Fruit fly (Drosophila melanogaster) whole organism, embryonic: ENCODE data around the gene CG1824.

Experiments used
- Bdp1 ChIP-seq: fragments of 200-800 bp; sonication (Bioruptor generic); optimal IDR thresholded peaks from 3 replicates; lab custom pipeline; 2016; ENCODE audit warnings: missing biosample characterization, missing genetic modification characterization
- CG10321 ChIP-seq: fragments of 200-800 bp; sonication (Bioruptor generic); IDR thresholded peaks from 2 replicates; pipeline ENCODE4 v1.3.6; 2022; ENCODE audit warnings: missing biosample characterization, missing genetic modification characterization
- CG11085 ChIP-seq: fragments of 200-800 bp; sonication (Bioruptor generic); IDR thresholded peaks from 2 replicates; pipeline ENCODE4 v1.3.6; 2022; ENCODE audit warnings: missing biosample characterization, missing genetic modification characterization
- CG12219 ChIP-seq: fragments of 200-800 bp; sonication (Bioruptor generic); optimal IDR thresholded peaks from 3 replicates; lab custom pipeline; 2018; ENCODE audit warnings: missing biosample characterization, mild to moderate bottlenecking, missing genetic modification characterization
- CG12769 ChIP-seq: fragments of 200-800 bp; sonication (Bioruptor generic); optimal IDR thresholded peaks from 2 replicates; lab custom pipeline; 2019; ENCODE audit warnings: missing biosample characterization, mild to moderate bottlenecking, missing genetic modification characterization, moderate library complexity
- CG13123 ChIP-seq: fragments of 200-800 bp; sonication (Bioruptor generic); optimal IDR thresholded peaks from 2 replicates; lab custom pipeline; 2016; ENCODE audit warnings: missing biosample characterization, missing genetic modification characterization
- CG15073 ChIP-seq: fragments of 200-800 bp; sonication (Bioruptor generic); optimal IDR thresholded peaks from 2 replicates; lab custom pipeline; 2016; ENCODE audit warnings: missing biosample characterization, missing genetic modification characterization
- CG15269 ChIP-seq: fragments of 200-800 bp; sonication (Bioruptor generic); optimal IDR thresholded peaks from 2 replicates; lab custom pipeline; 2018; ENCODE audit warnings: missing biosample characterization, mild to moderate bottlenecking, missing genetic modification characterization, moderate library complexity
- CG16813 ChIP-seq: fragments of 200-800 bp; sonication (Bioruptor generic); IDR thresholded peaks from 3 replicates; pipeline ENCODE4 v1.3.6; 2022; ENCODE audit warnings: missing biosample characterization, missing genetic modification characterization; ENCODE audit not compliant: partially characterized antibody
- CG17359 ChIP-seq: fragments of 200-800 bp; sonication (Bioruptor generic); optimal IDR thresholded peaks from 3 replicates; lab custom pipeline; 2018; ENCODE audit warnings: missing biosample characterization, mild to moderate bottlenecking, missing genetic modification characterization, moderate library complexity
- CG30431 ChIP-seq: fragments of 200-800 bp; sonication (Bioruptor generic); optimal IDR thresholded peaks from 2 replicates; lab custom pipeline; 2017; ENCODE audit warnings: missing biosample characterization, missing genetic modification characterization
- CG32772 ChIP-seq: fragments of 200-800 bp; sonication (Bioruptor generic); IDR thresholded peaks from 2 replicates; pipeline ENCODE4 v1.3.6; 2022; ENCODE audit warnings: missing biosample characterization, missing genetic modification characterization
- CG34376 ChIP-seq: fragments of 200-800 bp; sonication (Bioruptor generic); optimal IDR thresholded peaks from 2 replicates; lab custom pipeline; 2018; ENCODE audit warnings: missing biosample characterization, mild to moderate bottlenecking, missing genetic modification characterization
- CG42726 ChIP-seq: fragments of 200-800 bp; sonication (Bioruptor generic); IDR thresholded peaks from 2 replicates; pipeline ENCODE4 v1.3.6; 2022; ENCODE audit warnings: missing biosample characterization, missing genetic modification characterization; ENCODE audit not compliant: partially characterized antibody
- CG4820 ChIP-seq: fragments of 200-800 bp; sonication (Bioruptor generic); optimal IDR thresholded peaks from 3 replicates; lab custom pipeline; 2016; ENCODE audit warnings: missing biosample characterization, missing genetic modification characterization
- CG7372 ChIP-seq: fragments of 200-800 bp; sonication (Bioruptor generic); IDR thresholded peaks from 2 replicates; pipeline ENCODE4 v1.3.6; 2022; ENCODE audit warnings: missing biosample characterization, missing genetic modification characterization
- CG8478 ChIP-seq: fragments of >200 bp; optimal IDR thresholded peaks from 2 replicates; lab custom pipeline; 2018
- E2f1 ChIP-seq: fragments of 200-800 bp; sonication (Bioruptor generic); IDR thresholded peaks from 2 replicates; pipeline ENCODE4 v1.3.6; 2022; ENCODE audit warnings: missing biosample characterization, missing genetic modification characterization
- E2f2 ChIP-seq: fragments of 200-800 bp; sonication (Bioruptor generic); IDR thresholded peaks from 2 replicates; pipeline ENCODE4 v1.3.6; 2022; ENCODE audit warnings: missing biosample characterization, missing genetic modification characterization
- H2.0 ChIP-seq: fragments of 200-800 bp; sonication (Bioruptor generic); IDR thresholded peaks from 2 replicates; pipeline ENCODE4 v1.3.6; 2022; ENCODE audit warnings: missing biosample characterization, missing genetic modification characterization
- HLH54F ChIP-seq: fragments of 200-800 bp; sonication (Bioruptor generic); optimal IDR thresholded peaks from 3 replicates; lab custom pipeline; 2016; ENCODE audit warnings: missing biosample characterization, missing genetic modification characterization
- Hr39 ChIP-seq: fragments of >200 bp; optimal IDR thresholded peaks from 2 replicates; lab custom pipeline; 2017
- Hsf ChIP-seq: fragments of 200-800 bp; sonication (Bioruptor generic); optimal IDR thresholded peaks from 3 replicates; lab custom pipeline; 2016; ENCODE audit warnings: missing biosample characterization, missing genetic modification characterization
- Myb ChIP-seq: fragments of 200-800 bp; sonication (Bioruptor generic); optimal IDR thresholded peaks from 2 replicates; lab custom pipeline; 2016; ENCODE audit warnings: missing biosample characterization, missing genetic modification characterization
- NfI ChIP-seq: fragments of 200-800 bp; sonication (Bioruptor generic); optimal IDR thresholded peaks from 3 replicates; lab custom pipeline; 2018; ENCODE audit warnings: missing biosample characterization, mild to moderate bottlenecking, missing genetic modification characterization, moderate library complexity
- Optix ChIP-seq: fragments of 200-800 bp; sonication (Bioruptor generic); IDR thresholded peaks from 3 replicates; pipeline ENCODE4 v1.3.6; 2022; ENCODE audit warnings: missing biosample characterization, missing genetic modification characterization
- Six4 ChIP-seq: fragments of 200-800 bp; sonication (Bioruptor generic); optimal IDR thresholded peaks from 2 replicates; lab custom pipeline; 2016; ENCODE audit warnings: missing biosample characterization, missing genetic modification characterization
- YL-1 ChIP-seq: fragments of 200-800 bp; sonication (Bioruptor generic); optimal IDR thresholded peaks from 3 replicates; lab custom pipeline; 2017; ENCODE audit warnings: missing biosample characterization, mild to moderate bottlenecking, missing genetic modification characterization
- cg ChIP-seq: fragments of 200-800 bp; sonication (Bioruptor generic); optimal IDR thresholded peaks from 3 replicates; lab custom pipeline; 2019; ENCODE audit warnings: missing biosample characterization, mild to moderate bottlenecking, missing genetic modification characterization, moderate library complexity
- croc ChIP-seq: fragments of 200-800 bp; sonication (Bioruptor generic); conservative IDR thresholded peaks from 3 replicates; pipeline ENCODE4 v1.3.6; 2022; ENCODE audit warnings: missing biosample characterization, missing genetic modification characterization
- cwo ChIP-seq: fragments of 200-800 bp; sonication (Bioruptor generic); optimal IDR thresholded peaks from 3 replicates; lab custom pipeline; 2017; ENCODE audit warnings: missing biosample characterization, missing genetic modification characterization, mild to moderate bottlenecking, moderate library complexity, missing genetic modification reagents
- fd3F ChIP-seq: fragments of 200-800 bp; sonication (Bioruptor generic); optimal IDR thresholded peaks from 2 replicates; lab custom pipeline; 2018; ENCODE audit warnings: missing biosample characterization, mild to moderate bottlenecking, missing genetic modification characterization, moderate library complexity
- fd64A ChIP-seq: fragments of 200-800 bp; sonication (Bioruptor generic); optimal IDR thresholded peaks from 3 replicates; lab custom pipeline; 2018; ENCODE audit warnings: missing biosample characterization, mild to moderate bottlenecking, missing genetic modification characterization
- ftz-f1 ChIP-seq: fragments of 200-800 bp; sonication (Bioruptor generic); optimal IDR thresholded peaks from 2 replicates; lab custom pipeline; 2016; ENCODE audit warnings: missing biosample characterization, missing genetic modification characterization
- gce ChIP-seq: fragments of 200-800 bp; sonication (Bioruptor generic); IDR thresholded peaks from 3 replicates; pipeline ENCODE4 v1.3.6; 2022; ENCODE audit warnings: missing biosample characterization, missing genetic modification characterization
- lbe ChIP-seq: fragments of 200-800 bp; sonication (Bioruptor generic); optimal IDR thresholded peaks from 2 replicates; lab custom pipeline; 2016; ENCODE audit warnings: missing biosample characterization, mild to moderate bottlenecking, missing genetic modification characterization
- lov ChIP-seq, 2 experiments: fragments of 200-800 bp in 1 of 2; fragments of >200 bp in 1 of 2; sonication (Bioruptor generic) in 1 of 2; IDR thresholded peaks in 1 of 2; optimal IDR thresholded peaks in 1 of 2; 2 replicates in 1 of 2; 3 replicates in 1 of 2; pipeline versions ENCODE4 v1.3.6 to Lab custom; 2017 to 2022; ENCODE audit warnings: missing biosample characterization in 1 of 2, missing genetic modification characterization in 1 of 2
- nau ChIP-seq: fragments of 200-800 bp; sonication (Bioruptor generic); optimal IDR thresholded peaks from 3 replicates; lab custom pipeline; 2017; ENCODE audit warnings: missing biosample characterization, mild to moderate bottlenecking, missing genetic modification characterization, missing genetic modification reagents
- nerfin-1 ChIP-seq: fragments of 200-800 bp; sonication (Bioruptor generic); optimal IDR thresholded peaks from 3 replicates; lab custom pipeline; 2019; ENCODE audit warnings: missing biosample characterization, mild to moderate bottlenecking, missing genetic modification characterization, moderate library complexity
- nerfin-2 ChIP-seq: fragments of 200-800 bp; sonication (Bioruptor generic); IDR thresholded peaks from 2 replicates; pipeline ENCODE4 v1.3.6; 2022; ENCODE audit warnings: missing biosample characterization, missing genetic modification characterization; ENCODE audit not compliant: partially characterized antibody
- otp ChIP-seq: fragments of 200-800 bp; sonication (Bioruptor generic); IDR thresholded peaks from 3 replicates; pipeline ENCODE4, ENCODE4 v1.3.6; 2022; ENCODE audit warnings: missing biosample characterization, missing genetic modification characterization
- pb ChIP-seq: fragments of 200-800 bp; sonication (Bioruptor generic); optimal IDR thresholded peaks from 3 replicates; lab custom pipeline; 2016; ENCODE audit warnings: missing biosample characterization, missing genetic modification characterization
- phol ChIP-seq: fragments of 200-800 bp; sonication (Bioruptor generic); optimal IDR thresholded peaks from 3 replicates; lab custom pipeline; 2018; ENCODE audit warnings: missing biosample characterization, mild to moderate bottlenecking, missing genetic modification characterization, moderate library complexity
- pros ChIP-seq: fragments of 200-800 bp; sonication (Bioruptor generic); optimal IDR thresholded peaks from 3 replicates; lab custom pipeline; 2019; ENCODE audit warnings: missing biosample characterization, mild to moderate bottlenecking, missing genetic modification characterization, moderate library complexity
- slou ChIP-seq: fragments of 200-800 bp; sonication (Bioruptor generic); optimal IDR thresholded peaks from 3 replicates; lab custom pipeline; 2016; ENCODE audit warnings: missing biosample characterization, missing genetic modification characterization
- so ChIP-seq: fragments of 200-800 bp; sonication (Bioruptor generic); IDR thresholded peaks from 3 replicates; pipeline ENCODE4 v1.3.6; 2022; ENCODE audit warnings: missing biosample characterization, missing genetic modification characterization
- sqz ChIP-seq: fragments of 200-800 bp; sonication (Bioruptor generic); optimal IDR thresholded peaks from 3 replicates; lab custom pipeline; 2018; ENCODE audit warnings: missing biosample characterization, mild to moderate bottlenecking, missing genetic modification characterization
- stwl ChIP-seq: fragments of 200-800 bp; sonication (Bioruptor generic); optimal IDR thresholded peaks from 3 replicates; lab custom pipeline; 2018; ENCODE audit warnings: missing biosample characterization, mild to moderate bottlenecking, missing genetic modification characterization, moderate library complexity
- unpg ChIP-seq: fragments of 200-800 bp; sonication (Bioruptor generic); optimal IDR thresholded peaks from 3 replicates; lab custom pipeline; 2018; ENCODE audit warnings: missing biosample characterization, mild to moderate bottlenecking, missing genetic modification characterization, moderate library complexity
- wdn ChIP-seq: fragments of 200-800 bp; sonication (Bioruptor generic); IDR thresholded peaks from 2 replicates; pipeline ENCODE4 v1.3.6; 2022; ENCODE audit warnings: missing biosample characterization, missing genetic modification characterization
- z ChIP-seq: fragments of 200-800 bp; sonication (Bioruptor generic); IDR thresholded peaks from 3 replicates; pipeline ENCODE4 v1.3.6; 2022; ENCODE audit warnings: missing biosample characterization, missing genetic modification characterization

CG1824 gene

DNA sequence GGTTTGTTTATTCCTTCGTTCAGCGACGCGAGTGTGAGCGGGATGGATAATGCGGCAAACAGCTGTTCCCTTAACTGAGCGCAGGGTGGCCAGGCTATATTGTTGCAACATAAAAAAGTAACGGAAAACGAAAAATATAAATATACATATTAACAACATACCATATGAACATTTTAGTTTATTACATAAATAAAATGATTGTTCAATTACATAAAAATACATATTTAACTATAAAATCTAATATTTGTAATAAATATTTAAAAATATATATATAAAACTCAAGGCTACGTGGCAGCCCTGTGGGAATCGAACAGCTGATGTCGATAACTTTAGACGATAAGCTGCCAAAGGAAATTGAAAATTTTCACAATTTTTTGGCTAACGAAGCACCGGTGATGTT lies 34.1 kb upstream of the CG1824 start, which contains the start of the genes Aven and CG2540 (continued):
- TF ChIP-seq wdn (GFP tag; lab: Robert Waterston, UW) (no peak), Six4 (peak; percentile 71), CG11085 (peak; percentile 74), pb (GFP tag; lab: Kevin White, UChicago) (no peak), CG7372 (peak; percentile 59), Myb (GFP tag; lab: Kevin White, UChicago) (no peak), unpg (GFP tag; lab: Kevin White, UChicago) (peak; percentile 86), cg (GFP tag; lab: Kevin White, UChicago) (no peak), nerfin-1 (tag; lab: Kevin White, UChicago) (peak; percentile 89), phol (tag; lab: Kevin White, UChicago) (peak; percentile 87), CG17359 (tag; lab: Kevin White, UChicago) (peak; percentile 82), ftz-f1 (GFP tag; lab: Kevin White, UChicago) (no peak), CG13123 (GFP tag; lab: Kevin White, UChicago) (peak; percentile 28), lbe (GFP tag; lab: Kevin White, UChicago) (peak; percentile 67), stwl (tag; lab: Kevin White, UChicago) (peak; percentile 67), cwo (GFP tag; lab: Kevin White, UChicago) (peak; percentile 80), CG16813 (GFP tag; lab: Robert Waterston, UW) (no peak), Optix (GFP tag; lab: Robert Waterston, UW) (peak; percentile 47; the same call in 1 of the 3 replicates), E2f1 (peak; percentile 69), CG10321 (GFP tag; lab: Robert Waterston, UW) (0 out of 2 replicates have a peak, but pooled peaks have one; percentile 39), croc (GFP tag; lab: Robert Waterston, UW) (peak; percentile 37; the same call in 1 of the 3 replicates), CG12769 (tag; lab: Kevin White, UChicago) (no peak), fd3F (GFP tag; lab: Kevin White, UChicago) (peak; percentile 75), otp (GFP tag; lab: Robert Waterston, UW) (no peak), z (no peak), CG32772 (GFP tag; lab: Robert Waterston, UW) (peak; percentile 69), sqz (peak; percentile 62), nerfin-2 (no peak), fd64A (GFP tag; lab: Kevin White, UChicago) (no peak), Bdp1 (GFP tag; lab: Kevin White, UChicago) (no peak), gce (GFP tag; lab: Robert Waterston, UW) (no peak), CG42726 (GFP tag; lab: Robert Waterston, UW) (no peak), pros (GFP tag; lab: Kevin White, UChicago) (peak; percentile 32), CG34376 (GFP tag; lab: Kevin White, UChicago) (peak; percentile 80), CG15073 (GFP tag; lab: Kevin White, UChicago) (no peak), Hr39 (lab: Kevin White, UChicago) (no peak), lov (optimal IDR thresholded peaks at IDR 0.05; lab: Kevin White, UChicago) (no peak), lov (GFP tag; IDR thresholded peaks at IDR 0.05; lab: Robert Waterston, UW) (no peak), YL-1 (GFP tag; lab: Kevin White, UChicago) (peak; percentile 61), Hsf (GFP tag; lab: Kevin White, UChicago) (no peak), H2.0 (GFP tag; lab: Robert Waterston, UW) (peak; percentile 45; the same call in 1 of the 2 replicates), CG15269 (peak; percentile 88), CG12219 (peak; percentile 44), HLH54F (no peak), so (peak; percentile 42; the same call in 1 of the 3 replicates), nau (GFP tag; lab: Kevin White, UChicago) (no peak), slou (GFP tag; lab: Kevin White, UChicago) (peak; percentile 12), NfI (GFP tag; lab: Kevin White, UChicago) (peak; percentile 85), CG8478 (lab: Kevin White, UChicago) (no peak), CG30431 (GFP tag; lab: Kevin White, UChicago) (peak; percentile 74), E2f2 (GFP tag; lab: Robert Waterston, UW) (peak; percentile 59), CG4820 (GFP tag; lab: Kevin White, UChicago) (peak; percentile 57)
